Fruit fly (Drosophila melanogaster) whole organism: ENCODE data around the gene Cdc14.

Experiments used
- Dll ChIP-seq: fragments of >200 bp; optimal IDR thresholded peaks from 2 replicates; lab custom pipeline; 2017
- EcR ChIP-seq, 2 experiments: fragments of >200 bp; optimal IDR thresholded peaks; 2 replicates each; lab custom pipeline; 2017; ENCODE audit warnings: missing biosample characterization in 2 of 2, missing genetic modification characterization in 2 of 2, missing genetic modification reagents in 2 of 2
- psq ChIP-seq: fragments of >200 bp; optimal IDR thresholded peaks from 2 replicates; lab custom pipeline; 2017

dm6 chr2L:7753086-7753485 lies 57.4 kb downstream of the Cdc14 start, which contains the start of gene CG7203:
- no peak for TF ChIP-seq EcR (GFP tag; optimal IDR thresholded peaks at IDR 0.05; lab: Kevin White, UChicago)
- no peak for TF ChIP-seq psq (lab: Kevin White, UChicago)
- no peak for TF ChIP-seq Dll (lab: Kevin White, UChicago)
